Fruit fly (Drosophila melanogaster) whole organism, embryonic: ENCODE data around the gene CG14537.

Source experiments
- C15 ChIP-seq: fragments of 200-800 bp; sonication (Bioruptor generic); IDR thresholded peaks from 3 replicates; pipeline ENCODE4 v1.3.6; 2022; ENCODE audit warnings: missing biosample characterization, missing genetic modification characterization
- CG10147 ChIP-seq: fragments of 200-800 bp; sonication (Bioruptor generic); optimal IDR thresholded peaks from 2 replicates; lab custom pipeline; 2019; ENCODE audit warnings: missing biosample characterization, mild to moderate bottlenecking, missing genetic modification characterization, moderate library complexity
- CG1024 ChIP-seq: fragments of 200-800 bp; sonication (Bioruptor generic); IDR thresholded peaks from 2 replicates; pipeline ENCODE4 v1.3.6; 2022; ENCODE audit warnings: missing biosample characterization, missing genetic modification characterization
- CG10431 ChIP-seq: fragments of 200-800 bp; sonication (Bioruptor generic); optimal IDR thresholded peaks from 3 replicates; lab custom pipeline; 2018; ENCODE audit warnings: missing biosample characterization, mild to moderate bottlenecking, missing genetic modification characterization
- CG10565 ChIP-seq: fragments of 200-800 bp; sonication (Bioruptor generic); optimal IDR thresholded peaks from 3 replicates; lab custom pipeline; 2016; ENCODE audit warnings: missing biosample characterization, mild to moderate bottlenecking, missing genetic modification characterization
- CG10979 ChIP-seq: fragments of 200-800 bp; sonication (Bioruptor generic); optimal IDR thresholded peaks from 2 replicates; lab custom pipeline; 2018; ENCODE audit warnings: missing biosample characterization, mild to moderate bottlenecking, missing genetic modification characterization, moderate library complexity
- CG12155 ChIP-seq: fragments of 200-800 bp; sonication (Bioruptor generic); optimal IDR thresholded peaks from 3 replicates; lab custom pipeline; 2016; ENCODE audit warnings: missing biosample characterization, missing genetic modification characterization
- CG13123 ChIP-seq: fragments of 200-800 bp; sonication (Bioruptor generic); optimal IDR thresholded peaks from 2 replicates; lab custom pipeline; 2016; ENCODE audit warnings: missing biosample characterization, missing genetic modification characterization
- CG13624 ChIP-seq: fragments of 200-800 bp; sonication (Bioruptor generic); optimal IDR thresholded peaks from 2 replicates; lab custom pipeline; 2016; ENCODE audit warnings: missing biosample characterization, missing genetic modification characterization
- CG15514 ChIP-seq: fragments of 200-800 bp; sonication (Bioruptor generic); optimal IDR thresholded peaks from 3 replicates; lab custom pipeline; 2017; ENCODE audit warnings: missing biosample characterization, missing genetic modification characterization, mild to moderate bottlenecking, moderate library complexity, missing genetic modification reagents
- CG16813 ChIP-seq: fragments of 200-800 bp; sonication (Bioruptor generic); IDR thresholded peaks from 3 replicates; pipeline ENCODE4 v1.3.6; 2022; ENCODE audit warnings: missing biosample characterization, missing genetic modification characterization; ENCODE audit not compliant: partially characterized antibody
- CG17802 ChIP-seq: fragments of 200-800 bp; sonication (Bioruptor generic); optimal IDR thresholded peaks from 2 replicates; lab custom pipeline; 2018; ENCODE audit warnings: missing biosample characterization, mild to moderate bottlenecking, missing genetic modification characterization, moderate library complexity
- CG18011 ChIP-seq: fragments of 200-800 bp; sonication (Bioruptor generic); optimal IDR thresholded peaks from 2 replicates; lab custom pipeline; 2017; ENCODE audit warnings: missing biosample characterization, missing genetic modification characterization, mild to moderate bottlenecking, moderate library complexity, missing genotype
- CG3065 ChIP-seq: fragments of 200-800 bp; sonication (Bioruptor generic); optimal IDR thresholded peaks from 2 replicates; lab custom pipeline; 2016; ENCODE audit warnings: missing biosample characterization, missing genetic modification characterization
- CG31388 ChIP-seq: fragments of 200-800 bp; sonication (Bioruptor generic); optimal IDR thresholded peaks from 2 replicates; lab custom pipeline; 2016; ENCODE audit warnings: missing biosample characterization, missing genetic modification characterization
- CG3726 ChIP-seq: fragments of 200-800 bp; sonication (Bioruptor generic); IDR thresholded peaks from 3 replicates; pipeline ENCODE4, ENCODE4 v1.3.6; 2022; ENCODE audit warnings: missing biosample characterization, missing genetic modification characterization
- CG4707 ChIP-seq: fragments of 200-800 bp; sonication (Bioruptor generic); optimal IDR thresholded peaks from 2 replicates; lab custom pipeline; 2018; ENCODE audit warnings: missing biosample characterization, mild to moderate bottlenecking, missing genetic modification characterization, moderate library complexity
- CG5953 ChIP-seq: fragments of 200-800 bp; sonication (Bioruptor generic); IDR thresholded peaks from 2 replicates; pipeline ENCODE4 v1.3.6; 2022; ENCODE audit warnings: missing biosample characterization, missing genetic modification characterization
- CG6272 ChIP-seq: fragments of 200-800 bp; sonication (Bioruptor generic); IDR thresholded peaks from 2 replicates; pipeline ENCODE4 v1.3.6; 2022; ENCODE audit warnings: missing biosample characterization, missing genetic modification characterization
- CG6683 ChIP-seq: fragments of 200-800 bp; sonication (Bioruptor generic); optimal IDR thresholded peaks from 2 replicates; lab custom pipeline; 2017; ENCODE audit warnings: missing biosample characterization, mild to moderate bottlenecking, missing genetic modification characterization, missing genetic modification reagents
- CG7556 ChIP-seq: fragments of 200-800 bp; sonication (Bioruptor generic); optimal IDR thresholded peaks from 2 replicates; lab custom pipeline; 2017; ENCODE audit warnings: missing biosample characterization, mild to moderate bottlenecking, missing genetic modification characterization
- CG7928 ChIP-seq: fragments of 200-800 bp; sonication (Bioruptor generic); optimal IDR thresholded peaks from 2 replicates; lab custom pipeline; 2017; ENCODE audit warnings: missing biosample characterization, mild to moderate bottlenecking, missing genetic modification characterization
- Dp ChIP-seq: fragments of 200-800 bp; sonication (Bioruptor generic); optimal IDR thresholded peaks from 2 replicates; lab custom pipeline; 2018; ENCODE audit warnings: missing biosample characterization, mild to moderate bottlenecking, missing genetic modification characterization, moderate library complexity
- Eip74EF ChIP-seq, 2 experiments: fragments of 200-800 bp in 1 of 2; fragments of >200 bp in 1 of 2; sonication (Bioruptor generic) in 1 of 2; optimal IDR thresholded peaks; 2 replicates each; lab custom pipeline; 2017 to 2019; ENCODE audit warnings: missing biosample characterization in 2 of 2, missing genetic modification characterization in 2 of 2, mild to moderate bottlenecking in 1 of 2, moderate library complexity in 1 of 2
- Hmx ChIP-seq: fragments of 200-800 bp; sonication (Bioruptor generic); optimal IDR thresholded peaks from 2 replicates; lab custom pipeline; 2016; ENCODE audit warnings: missing biosample characterization, missing genetic modification characterization
- Pdp1 ChIP-seq, 2 experiments: fragments of 200-800 bp; sonication (Bioruptor generic); optimal IDR thresholded peaks; 3 replicates each; lab custom pipeline; 2016; ENCODE audit warnings: missing biosample characterization in 2 of 2, missing genetic modification characterization in 2 of 2, mild to moderate bottlenecking in 1 of 2, moderate library complexity in 1 of 2
- Ptx1 ChIP-seq: fragments of 200-800 bp; sonication (Bioruptor generic); IDR thresholded peaks from 2 replicates; pipeline ENCODE4 v1.3.6; 2022; ENCODE audit warnings: missing biosample characterization, missing genetic modification characterization
- Sry-β ChIP-seq: fragments of 200-800 bp; sonication (Bioruptor generic); optimal IDR thresholded peaks from 2 replicates; lab custom pipeline; 2018; ENCODE audit warnings: missing biosample characterization, mild to moderate bottlenecking, missing genetic modification characterization, moderate library complexity
- amos ChIP-seq: fragments of 200-800 bp; sonication (Bioruptor generic); IDR thresholded peaks from 2 replicates; pipeline ENCODE4 v1.3.6; 2022; ENCODE audit warnings: missing biosample characterization, missing genetic modification characterization; ENCODE audit not compliant: partially characterized antibody
- bowl ChIP-seq: fragments of 200-800 bp; sonication (Bioruptor generic); IDR thresholded peaks from 2 replicates; pipeline ENCODE4 v1.3.6; 2022; ENCODE audit warnings: missing biosample characterization, missing genetic modification characterization
- btn ChIP-seq: fragments of 200-800 bp; sonication (Bioruptor generic); optimal IDR thresholded peaks from 2 replicates; lab custom pipeline; 2016; ENCODE audit warnings: missing biosample characterization, missing genetic modification characterization
- chif ChIP-seq, 2 experiments: fragments of 200-800 bp; sonication (Bioruptor generic); optimal IDR thresholded peaks; 3 replicates each; lab custom pipeline; 2016; ENCODE audit warnings: missing biosample characterization in 2 of 2, missing genetic modification characterization in 2 of 2
- dati ChIP-seq: fragments of 200-800 bp; sonication (Bioruptor generic); IDR thresholded peaks from 2 replicates; pipeline ENCODE4 v1.3.6; 2022; ENCODE audit warnings: missing biosample characterization, missing genetic modification characterization
- dmrt11E ChIP-seq: fragments of 200-800 bp; sonication (Bioruptor generic); optimal IDR thresholded peaks from 3 replicates; lab custom pipeline; 2018; ENCODE audit warnings: missing biosample characterization, mild to moderate bottlenecking, missing genetic modification characterization, moderate library complexity
- eyg ChIP-seq: fragments of 200-800 bp; sonication (Bioruptor generic); optimal IDR thresholded peaks from 3 replicates; lab custom pipeline; 2016; ENCODE audit warnings: missing biosample characterization, missing genetic modification characterization
- h ChIP-seq: fragments of >200 bp; optimal IDR thresholded peaks from 2 replicates; lab custom pipeline; 2017
- insv ChIP-seq, 2 experiments: fragments of 200-800 bp; sonication (Bioruptor generic); optimal IDR thresholded peaks; 3 replicates each; lab custom pipeline; 2016 to 2018; ENCODE audit warnings: missing biosample characterization in 2 of 2, missing genetic modification characterization in 2 of 2
- lbe ChIP-seq: fragments of 200-800 bp; sonication (Bioruptor generic); optimal IDR thresholded peaks from 2 replicates; lab custom pipeline; 2016; ENCODE audit warnings: missing biosample characterization, mild to moderate bottlenecking, missing genetic modification characterization
- mirr ChIP-seq: fragments of 200-800 bp; sonication (Bioruptor generic); optimal IDR thresholded peaks from 3 replicates; lab custom pipeline; 2018; ENCODE audit warnings: missing biosample characterization, mild to moderate bottlenecking, missing genetic modification characterization
- oc ChIP-seq: fragments of 200-800 bp; sonication (Bioruptor generic); optimal IDR thresholded peaks from 2 replicates; lab custom pipeline; 2018; ENCODE audit warnings: missing biosample characterization, mild to moderate bottlenecking, missing genetic modification characterization, moderate library complexity
- ro ChIP-seq: fragments of 200-800 bp; sonication (Bioruptor generic); IDR thresholded peaks from 2 replicates; pipeline ENCODE4 v1.3.6; 2022; ENCODE audit warnings: missing biosample characterization, missing genetic modification characterization
- sima ChIP-seq: fragments of 200-800 bp; sonication (Bioruptor generic); optimal IDR thresholded peaks from 2 replicates; lab custom pipeline; 2016; ENCODE audit warnings: missing biosample characterization, missing genetic modification characterization
- sqz ChIP-seq: fragments of 200-800 bp; sonication (Bioruptor generic); optimal IDR thresholded peaks from 3 replicates; lab custom pipeline; 2018; ENCODE audit warnings: missing biosample characterization, mild to moderate bottlenecking, missing genetic modification characterization
- sr ChIP-seq: fragments of 200-800 bp; sonication (Bioruptor generic); IDR thresholded peaks from 3 replicates; pipeline ENCODE4 v1.3.6; 2022; ENCODE audit warnings: missing biosample characterization, missing genetic modification characterization
- tll ChIP-seq, 2 experiments: fragments of 200-800 bp in 1 of 2; fragments of >200 bp in 1 of 2; sonication (Bioruptor generic) in 1 of 2; optimal IDR thresholded peaks; 2 replicates each; lab custom pipeline; 2017 to 2019; ENCODE audit warnings: missing biosample characterization in 2 of 2, missing genetic modification characterization in 2 of 2, mild to moderate bottlenecking in 1 of 2, moderate library complexity in 1 of 2
- ttk ChIP-seq: fragments of 200-800 bp; sonication (Bioruptor generic); IDR thresholded peaks from 2 replicates; pipeline ENCODE4 v2.1.2; 2022; ENCODE audit warnings: missing biosample characterization, missing genetic modification characterization
- unc-4 ChIP-seq: fragments of 200-800 bp; sonication (Bioruptor generic); IDR thresholded peaks from 2 replicates; pipeline ENCODE4 v1.3.6; 2022; ENCODE audit warnings: missing biosample characterization, missing genetic modification characterization; ENCODE audit not compliant: partially characterized antibody
- vvl ChIP-seq: fragments of 200-800 bp; sonication (Bioruptor generic); IDR thresholded peaks from 2 replicates; pipeline ENCODE4 v1.3.6; 2022; ENCODE audit warnings: missing biosample characterization, missing genetic modification characterization

Gene CG14537

dm6 chr2L:7799804-7800433 is 40.3 kb upstream of the CG14537 start, which contains the start of the genes Herp and r2d2 (continued):
- TF ChIP-seq CG3065 (GFP tag; lab: Kevin White, UChicago) (peak; percentile 66), CG6272 (GFP tag; lab: Robert Waterston, UW) (peak; percentile 84), amos (GFP tag; lab: Robert Waterston, UW) (peak; percentile 70; the same call in 1 of the 2 replicates), mirr (GFP tag; lab: Kevin White, UChicago) (peak; percentile 93), ttk (GFP tag; lab: Robert Waterston, UW) (peak; percentile 76), ro (GFP tag; lab: Robert Waterston, UW) (peak; percentile 67), CG5953 (GFP tag; lab: Robert Waterston, UW) (peak; percentile 51; the same call in 1 of the 2 replicates), unc-4 (GFP tag; lab: Robert Waterston, UW) (peak; percentile 85), CG7928 (GFP tag; lab: Kevin White, UChicago) (peak; percentile 79), oc (tag; lab: Kevin White, UChicago) (no peak), vvl (GFP tag; lab: Robert Waterston, UW) (peak; percentile 83), CG31388 (GFP tag; lab: Kevin White, UChicago) (peak; percentile 75), CG10431 (GFP tag; lab: Kevin White, UChicago) (peak; percentile 52), CG7556 (GFP tag; lab: Kevin White, UChicago) (peak; percentile 87), dati (GFP tag; lab: Robert Waterston, UW) (0 out of 2 replicates have a peak, but pooled peaks have one; percentile 36), CG4707 (GFP tag; lab: Kevin White, UChicago) (peak; percentile 50), CG10565 (peak; percentile 74), Hmx (peak; percentile 83), h (no peak), insv (GFP tag; optimal IDR thresholded peaks at IDR 0.05; lab: Kevin White, UChicago) (peak in 1 of 2 experiments; percentile 69), CG6683 (GFP tag; lab: Kevin White, UChicago) (peak; percentile 62), CG17802 (tag; lab: Kevin White, UChicago) (peak; percentile 65), CG13624 (GFP tag; lab: Kevin White, UChicago) (peak; percentile 97), Sry-β (peak; percentile 98), CG1024 (no peak), Eip74EF (GFP tag; optimal IDR thresholded peaks at IDR 0.05; lab: Kevin White, UChicago) (peak in 1 of 2 experiments; percentile 69), Ptx1 (GFP tag; lab: Robert Waterston, UW) (peak; percentile 91), lbe (GFP tag; lab: Kevin White, UChicago) (peak; percentile 8), CG12155 (GFP tag; lab: Kevin White, UChicago) (peak; percentile 87), CG15514 (peak; percentile 88), chif (GFP tag; optimal IDR thresholded peaks at IDR 0.05; lab: Kevin White, UChicago) (peak; percentile 90 to 93), btn (GFP tag; lab: Kevin White, UChicago) (peak; percentile 81), CG10147 (GFP tag; lab: Kevin White, UChicago) (peak; percentile 86), sr (peak; percentile 44; the same call in 1 of the 3 replicates), dmrt11E (tag; lab: Kevin White, UChicago) (peak; percentile 85), sqz (peak; percentile 75), CG13123 (GFP tag; lab: Kevin White, UChicago) (peak; percentile 76), CG16813 (GFP tag; lab: Robert Waterston, UW) (peak; percentile 79), CG3726 (GFP tag; lab: Robert Waterston, UW) (peak; percentile 65; the same call in 2 of the 3 replicates), sima (GFP tag; lab: Kevin White, UChicago) (peak; percentile 45), tll (GFP tag; optimal IDR thresholded peaks at IDR 0.05; lab: Kevin White, UChicago) (peak; percentile 70 to 99), eyg (GFP tag; lab: Kevin White, UChicago) (peak; percentile 85), CG10979 (tag; lab: Kevin White, UChicago) (peak; percentile 81), C15 (GFP tag; lab: Robert Waterston, UW) (peak; percentile 83; the same call in 2 of the 3 replicates), bowl (GFP tag; lab: Robert Waterston, UW) (peak; percentile 66), Dp (GFP tag; lab: Kevin White, UChicago) (peak; percentile 12), CG18011 (GFP tag; lab: Kevin White, UChicago) (peak; percentile 61), Pdp1 (GFP tag; optimal IDR thresholded peaks at IDR 0.05; lab: Kevin White, UChicago) (peak; percentile 93)
